Worm (Caenorhabditis elegans) whole organism, young adult: ENCODE measurements around the gene Y54G2A.50.
"Not testable (repeated sequence)": the region's sequence is repeated elsewhere in the genome, so short reads cannot be mapped to it uniquely, and the experiment has no call there.

ENCODE experiments used
- B0336.3 ChIP-seq: fragments of 200-800 bp; sonication (Bioruptor generic); IDR thresholded peaks from 2 replicates; pipeline ENCODE4 v1.3.6; 2022; ENCODE audit warnings: missing genetic modification characterization, missing compliant biosample characterization
- C06A6.2 ChIP-seq: fragments of 200-800 bp; sonication (Bioruptor generic); conservative IDR thresholded peaks from 2 replicates; pipeline ENCODE4 v1.3.6; 2022; ENCODE audit warnings: missing genetic modification characterization, missing compliant biosample characterization
- C17E4.6 ChIP-seq: fragments of 200-800 bp; sonication (Bioruptor generic); IDR thresholded peaks from 2 replicates; pipeline ENCODE4 v1.3.6; 2022; ENCODE audit warnings: missing genetic modification reagents, missing genetic modification characterization, missing compliant biosample characterization
- D2030.7 ChIP-seq: fragments of 200-800 bp; sonication (Bioruptor generic); IDR thresholded peaks from 2 replicates; pipeline ENCODE4 v1.3.6; 2022; ENCODE audit warnings: missing genetic modification reagents, missing genetic modification characterization, missing compliant biosample characterization
- F22D6.2 ChIP-seq: sonication (generic microtip); optimal IDR thresholded peaks from 2 replicates; lab custom pipeline; 2016; ENCODE audit warnings: mild to moderate bottlenecking, missing genetic modification characterization, missing compliant biosample characterization
- F33H1.4 ChIP-seq: fragments of 200-800 bp; sonication (Bioruptor generic); IDR thresholded peaks from 2 replicates; pipeline ENCODE4 v1.3.6; 2022; ENCODE audit warnings: missing genetic modification reagents, missing genetic modification characterization, missing compliant biosample characterization
- F37B4.10 ChIP-seq: fragments of 200-800 bp; sonication (Bioruptor generic); IDR thresholded peaks from 2 replicates; pipeline ENCODE4 v1.3.6; 2022; ENCODE audit warnings: missing genetic modification characterization, missing compliant biosample characterization
- K11D2.4 ChIP-seq: fragments of 200-800 bp; sonication (Bioruptor generic); IDR thresholded peaks from 2 replicates; pipeline ENCODE4 v1.3.6; 2022; ENCODE audit warnings: missing genetic modification reagents, missing genetic modification characterization, missing compliant biosample characterization
- Y53G8AR.9 ChIP-seq: fragments of 200-800 bp; sonication (Bioruptor generic); conservative IDR thresholded peaks from 2 replicates; pipeline ENCODE4 v1.3.6; 2022; ENCODE audit warnings: missing genetic modification reagents, missing genetic modification characterization, missing compliant biosample characterization
- aptf-3 ChIP-seq: fragments of 200-800 bp; sonication (Bioruptor generic); IDR thresholded peaks from 2 replicates; pipeline ENCODE4 v1.3.6; 2022; ENCODE audit warnings: missing genetic modification characterization, missing compliant biosample characterization
- atf-7 ChIP-seq: sonication (generic microtip); optimal IDR thresholded peaks from 2 replicates; lab custom pipeline; 2017; ENCODE audit warnings: mild to moderate bottlenecking, missing genetic modification characterization, missing compliant biosample characterization
- attf-3 ChIP-seq: fragments of 200-800 bp; sonication (Bioruptor generic); conservative IDR thresholded peaks from 2 replicates; pipeline ENCODE4 v1.3.6; 2022; ENCODE audit warnings: missing genetic modification reagents, missing genetic modification characterization, missing compliant biosample characterization
- attf-5 ChIP-seq: fragments of 200-800 bp; sonication (Bioruptor generic); optimal IDR thresholded peaks from 2 replicates; lab custom pipeline; 2018; ENCODE audit warnings: mild to moderate bottlenecking, missing genetic modification characterization, missing compliant biosample characterization
- bed-2 ChIP-seq: fragments of 200-800 bp; sonication (Bioruptor generic); IDR thresholded peaks from 2 replicates; pipeline ENCODE4 v1.3.6; 2022; ENCODE audit warnings: missing genetic modification reagents, missing genetic modification characterization, missing compliant biosample characterization
- cebp-1 ChIP-seq, 2 experiments: fragments of 200-800 bp in 1 of 2; sonication (Bioruptor generic) in 1 of 2; sonication (generic microtip) in 1 of 2; IDR thresholded peaks in 1 of 2; optimal IDR thresholded peaks in 1 of 2; 2 replicates each; pipeline versions ENCODE4 v1.3.6 to Lab custom; 2017 to 2022; ENCODE audit warnings: missing compliant biosample characterization in 2 of 2, missing genetic modification characterization in 2 of 2, mild to moderate bottlenecking in 1 of 2, missing genetic modification reagents in 1 of 2, moderate library complexity in 1 of 2
- ceh-100 ChIP-seq: fragments of 200-800 bp; sonication (Bioruptor generic); IDR thresholded peaks from 2 replicates; pipeline ENCODE4 v1.3.6; 2022; ENCODE audit warnings: missing genetic modification reagents, missing genetic modification characterization, missing compliant biosample characterization
- ceh-91 ChIP-seq: fragments of 200-800 bp; sonication (Bioruptor generic); IDR thresholded peaks from 2 replicates; pipeline ENCODE4 v1.3.6; 2022; ENCODE audit warnings: missing genetic modification reagents, missing genetic modification characterization, missing compliant biosample characterization
- die-1 ChIP-seq: sonication (generic microtip); optimal IDR thresholded peaks from 2 replicates; lab custom pipeline; 2016; ENCODE audit warnings: missing genotype, mild to moderate bottlenecking, missing genetic modification characterization, missing compliant biosample characterization
- dox-1 ChIP-seq: fragments of 200-800 bp; sonication (Bioruptor generic); IDR thresholded peaks from 2 replicates; pipeline ENCODE4 v1.3.6; 2022; ENCODE audit warnings: missing genetic modification reagents, missing genetic modification characterization, missing compliant biosample characterization
- efl-1 ChIP-seq: fragments of 150-350 bp; optimal IDR thresholded peaks from 2 replicates; lab custom pipeline; 2014; ENCODE audit warnings: missing biosample characterization, missing genetic modification reagents, missing genetic modification characterization
- egl-18 ChIP-seq: fragments of 200-800 bp; sonication (Bioruptor generic); IDR thresholded peaks from 2 replicates; pipeline ENCODE4 v1.3.6; 2022; ENCODE audit warnings: missing genetic modification reagents, missing genetic modification characterization, missing compliant biosample characterization
- ekl-4 ChIP-seq: fragments of 200-800 bp; sonication (Bioruptor generic); IDR thresholded peaks from 2 replicates; pipeline ENCODE4 v1.3.6; 2022; ENCODE audit warnings: missing genetic modification reagents, missing genetic modification characterization, missing compliant biosample characterization
- ets-4 ChIP-seq: fragments of 200-800 bp; sonication (Bioruptor generic); optimal IDR thresholded peaks from 2 replicates; lab custom pipeline; 2018; ENCODE audit warnings: mild to moderate bottlenecking, missing genetic modification characterization, missing compliant biosample characterization
- hmg-1.2 ChIP-seq: fragments of 200-800 bp; sonication (Bioruptor generic); IDR thresholded peaks from 2 replicates; pipeline ENCODE4 v1.3.6; 2022; ENCODE audit warnings: missing genetic modification reagents, missing genetic modification characterization, missing compliant biosample characterization
- hsf-1 ChIP-seq: fragments of 200-800 bp; sonication (Bioruptor generic); IDR thresholded peaks from 2 replicates; pipeline ENCODE4 v1.3.6; 2022; ENCODE audit warnings: missing genetic modification reagents, missing genetic modification characterization, missing compliant biosample characterization
- lag-1 ChIP-seq: fragments of 200-800 bp; sonication (Bioruptor generic); IDR thresholded peaks from 2 replicates; pipeline ENCODE4 v1.3.6; 2022; ENCODE audit warnings: missing genetic modification reagents, missing genetic modification characterization, missing compliant biosample characterization
- let-607 ChIP-seq, 2 experiments: fragments of 200-800 bp in 1 of 2; sonication (Bioruptor generic) in 1 of 2; sonication (generic microtip) in 1 of 2; optimal IDR thresholded peaks; 2 replicates each; lab custom pipeline; 2016 to 2018; ENCODE audit warnings: mild to moderate bottlenecking in 2 of 2, missing compliant biosample characterization in 2 of 2, missing genetic modification characterization in 2 of 2, moderate library complexity in 2 of 2, missing genotype in 1 of 2
- lin-40 ChIP-seq: sonication (generic microtip); optimal IDR thresholded peaks from 2 replicates; lab custom pipeline; 2016; ENCODE audit warnings: missing genetic modification characterization, mild to moderate bottlenecking, missing compliant biosample characterization, missing genotype, missing genetic modification reagents
- lin-54 ChIP-seq: fragments of 200-800 bp; sonication (Bioruptor generic); optimal IDR thresholded peaks from 2 replicates; lab custom pipeline; 2018; ENCODE audit warnings: mild to moderate bottlenecking, missing genetic modification characterization, missing compliant biosample characterization
- lir-1 ChIP-seq: fragments of 200-800 bp; sonication (Bioruptor generic); conservative IDR thresholded peaks from 2 replicates; pipeline ENCODE4 v1.3.6; 2022; ENCODE audit warnings: missing genetic modification reagents, missing genetic modification characterization, missing compliant biosample characterization
- lsl-1 ChIP-seq: fragments of 200-800 bp; sonication (Bioruptor generic); optimal IDR thresholded peaks from 2 replicates; lab custom pipeline; 2018; ENCODE audit warnings: mild to moderate bottlenecking, missing genetic modification characterization, moderate library complexity, missing compliant biosample characterization
- madf-10 ChIP-seq: sonication (generic microtip); optimal IDR thresholded peaks from 2 replicates; lab custom pipeline; 2016; ENCODE audit warnings: mild to moderate bottlenecking, missing genetic modification characterization, missing compliant biosample characterization
- madf-6 ChIP-seq: fragments of 200-800 bp; sonication (Bioruptor generic); IDR thresholded peaks from 2 replicates; pipeline ENCODE4 v1.3.6; 2022; ENCODE audit warnings: missing genetic modification reagents, missing genetic modification characterization, missing compliant biosample characterization
- madf-8 ChIP-seq: fragments of 200-800 bp; sonication (Bioruptor generic); conservative IDR thresholded peaks from 2 replicates; pipeline ENCODE4 v1.3.6; 2022; ENCODE audit warnings: missing genetic modification reagents, missing genetic modification characterization, missing compliant biosample characterization
- mcd-1 ChIP-seq: fragments of 200-800 bp; sonication (Bioruptor generic); IDR thresholded peaks from 2 replicates; pipeline ENCODE4 v1.3.6; 2022; ENCODE audit warnings: missing genetic modification reagents, missing genetic modification characterization, missing compliant biosample characterization
- nfyb-1 ChIP-seq: fragments of 200-800 bp; sonication (Bioruptor generic); IDR thresholded peaks from 2 replicates; pipeline ENCODE4 v1.3.6; 2022; ENCODE audit warnings: missing genetic modification reagents, missing genetic modification characterization, missing compliant biosample characterization
- snpc-4 ChIP-seq, 5 experiments: fragments of 150-350 bp in 1 of 5; sonication (generic microtip) in 4 of 5; optimal IDR thresholded peaks; 2 replicates each; lab custom pipeline; 2014 to 2018; ENCODE audit warnings: missing genetic modification characterization in 5 of 5, missing biosample characterization in 3 of 5, antibody characterized with exemption in 2 of 5, mild to moderate bottlenecking in 2 of 5, missing compliant biosample characterization in 2 of 5, missing genotype in 2 of 5, moderate library complexity in 2 of 5, missing genetic modification reagents in 1 of 5
- tlf-1 ChIP-seq: fragments of 200-800 bp; sonication (Bioruptor generic); optimal IDR thresholded peaks from 2 replicates; lab custom pipeline; 2018; ENCODE audit warnings: mild to moderate bottlenecking, missing genetic modification characterization, missing compliant biosample characterization
- unc-130 ChIP-seq: sonication (generic microtip); optimal IDR thresholded peaks from 2 replicates; lab custom pipeline; 2016; ENCODE audit warnings: missing genetic modification reagents, missing genetic modification characterization, missing compliant biosample characterization
- xnd-1 ChIP-seq: sonication (generic microtip); optimal IDR thresholded peaks from 2 replicates; lab custom pipeline; 2016; ENCODE audit warnings: missing genotype, missing genetic modification reagents, missing genetic modification characterization, missing compliant biosample characterization
- ztf-18 ChIP-seq: sonication (generic microtip); optimal IDR thresholded peaks from 2 replicates; lab custom pipeline; 2016; ENCODE audit warnings: missing genotype, mild to moderate bottlenecking, missing genetic modification characterization, missing compliant biosample characterization

Y54G2A.50 gene

DNA sequence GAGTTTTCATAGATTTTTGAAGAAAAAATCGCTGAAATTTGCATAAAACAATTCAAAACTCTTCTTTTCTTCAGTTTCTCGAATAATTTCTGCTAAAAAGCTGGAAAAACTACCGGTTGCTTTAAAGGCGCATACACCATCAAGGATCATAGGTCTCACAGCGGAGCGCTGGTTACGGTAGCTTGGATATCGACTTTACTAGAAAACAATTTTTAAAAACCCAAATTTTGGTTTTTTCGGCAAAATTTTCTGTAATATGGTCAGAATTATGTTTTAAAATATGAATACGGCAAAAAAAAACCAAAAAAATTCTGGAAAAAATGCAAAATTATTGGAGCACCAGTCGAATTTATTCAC is 24.4 kb upstream of the Y54G2A.50 start:
- peak; percentile 91 for TF ChIP-seq lsl-1 (GFP tag; lab: Kevin White, UChicago)
- TF ChIP-seq unc-130 (GFP tag; lab: Kevin White, UChicago) = no peak
- no peak for TF ChIP-seq ekl-4
- 0 out of 2 replicates have a peak, but pooled peaks have one; percentile 27 for TF ChIP-seq ceh-91
- peak; percentile 84 for TF ChIP-seq F33H1.4 (GFP tag; lab: Robert Waterston, UW)
- TF ChIP-seq F37B4.10 = no peak
- peak; percentile 62 for TF ChIP-seq D2030.7 (GFP tag; lab: Robert Waterston, UW)
- TF ChIP-seq madf-8 (GFP tag; lab: Robert Waterston, UW) = peak; percentile 26; the same call in 1 of the 2 replicates
- TF ChIP-seq bed-2 = no peak
- TF ChIP-seq die-1 = no peak
- TF ChIP-seq madf-6 (GFP tag; lab: Robert Waterston, UW) = peak; percentile 75
- TF ChIP-seq xnd-1 (tag; lab: Kevin White, UChicago) = peak; percentile 3
- no peak for TF ChIP-seq lag-1
- TF ChIP-seq ztf-18 = no peak
- no peak for TF ChIP-seq madf-10
- TF ChIP-seq efl-1 (GFP tag; lab: Kevin White, UChicago) = peak; percentile 18

DNA sequence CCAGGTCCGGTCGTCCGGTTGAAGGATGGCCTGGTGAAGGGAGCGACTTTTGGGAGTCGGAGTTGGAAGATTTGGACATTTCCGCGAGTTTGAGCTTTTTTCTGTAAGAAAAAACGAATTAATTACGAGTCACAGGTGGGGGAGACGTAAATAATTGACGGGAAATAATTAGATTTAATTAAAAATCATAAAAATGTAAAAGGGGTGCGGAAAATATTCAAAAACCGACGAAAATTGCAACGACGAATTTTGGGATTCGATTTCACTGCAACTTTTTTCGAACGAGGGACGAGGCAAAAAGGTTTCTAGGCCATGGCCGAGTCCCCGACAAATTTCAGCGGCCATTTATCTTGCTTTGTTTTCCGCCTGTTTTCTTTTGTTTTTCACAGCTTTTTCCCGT is 23.2 kb upstream of the Y54G2A.50 start, which contains the start of gene Y54G2A.19:
TSS of gene Y54G2A.19 (minus strand) at position 101 of the 400 bp plus-strand sequence.
- not testable (repeated sequence) for TF ChIP-seq F22D6.2 (tag; lab: Kevin White, UChicago); ets-4; aptf-3 (GFP tag; lab: Robert Waterston, UW)
- TF ChIP-seq, all 124 proteins: peak for 0; not testable (repeated sequence) for 124

DNA sequence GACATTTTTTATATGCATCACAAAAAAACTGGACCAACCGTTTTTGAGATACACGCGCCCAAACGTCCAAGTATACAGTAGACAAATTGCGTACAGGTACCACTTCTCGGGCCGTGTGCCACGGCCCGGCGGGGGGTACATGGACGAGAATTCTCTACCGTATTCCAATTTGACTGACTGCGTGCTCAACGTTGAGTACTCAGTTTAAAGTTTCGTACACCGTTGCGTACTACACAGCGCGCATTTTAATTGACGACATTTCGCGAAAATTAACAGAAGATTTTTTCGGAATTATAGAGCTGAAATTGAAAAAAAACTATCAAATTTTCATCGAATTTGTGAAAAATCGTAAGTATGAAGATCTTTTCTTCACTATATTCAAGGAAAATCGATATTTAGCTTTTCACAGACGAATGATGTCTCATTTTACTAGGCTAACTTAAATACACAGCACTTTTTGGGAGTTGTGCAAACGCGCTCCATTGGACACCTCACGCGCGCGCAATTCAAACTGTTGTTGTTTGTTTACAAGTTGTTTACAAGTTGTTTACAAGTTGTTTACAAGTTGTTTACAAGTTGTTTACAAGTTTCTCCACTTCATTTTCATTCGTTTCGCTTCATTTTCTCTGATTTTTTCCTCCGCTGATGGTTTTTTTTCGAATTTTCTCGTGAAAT is 21.7 kb upstream of the Y54G2A.50 start:
- peak; percentile 48; the same call in 1 of the 2 replicates for TF ChIP-seq ceh-100 (GFP tag; lab: Robert Waterston, UW)
- peak; percentile 10 for TF ChIP-seq atf-7
- peak; percentile 65; the same call in 1 of the 2 replicates for TF ChIP-seq lir-1 (GFP tag; lab: Robert Waterston, UW)
- 0 out of 2 replicates have a peak, but pooled peaks have one; percentile 15 for TF ChIP-seq B0336.3 (GFP tag; lab: Robert Waterston, UW)
- TF ChIP-seq let-607 (tag; optimal IDR thresholded peaks at IDR 0.05; lab: Kevin White, UChicago) = peak in 1 of 2 experiments; percentile 53
- TF ChIP-seq hmg-1.2 (GFP tag; lab: Robert Waterston, UW) = peak; percentile 94
- peak; percentile 81 for TF ChIP-seq nfyb-1 (GFP tag; lab: Robert Waterston, UW)
- TF ChIP-seq xnd-1 (tag; lab: Kevin White, UChicago) = peak; percentile 14
- TF ChIP-seq C17E4.6 (GFP tag; lab: Robert Waterston, UW) = peak; percentile 14; the same call in 1 of the 2 replicates
- TF ChIP-seq efl-1 (GFP tag; lab: Kevin White, UChicago) = peak; percentile 33
- TF ChIP-seq F33H1.4 (GFP tag; lab: Robert Waterston, UW) = peak; percentile 71
- peak; percentile 79 for TF ChIP-seq bed-2
- TF ChIP-seq cebp-1 (GFP tag; IDR thresholded peaks at IDR 0.05; lab: Robert Waterston, UW) = peak; percentile 49
- TF ChIP-seq cebp-1 (tag; optimal IDR thresholded peaks at IDR 0.05; lab: Kevin White, UChicago) = peak; percentile 55
- peak; percentile 77 for TF ChIP-seq K11D2.4 (GFP tag; lab: Robert Waterston, UW)
- peak; percentile 83 for TF ChIP-seq Y53G8AR.9 (GFP tag; lab: Robert Waterston, UW)
- TF ChIP-seq C06A6.2 (GFP tag; lab: Robert Waterston, UW) = peak; percentile 58
- TF ChIP-seq attf-3 (GFP tag; lab: Robert Waterston, UW) = peak; percentile 79
- TF ChIP-seq lin-54 = peak; percentile 48
- TF ChIP-seq tlf-1 = peak; percentile 20
- TF ChIP-seq unc-130 (GFP tag; lab: Kevin White, UChicago) = peak; percentile 33
- TF ChIP-seq madf-6 (GFP tag; lab: Robert Waterston, UW) = peak; percentile 53
- peak; percentile 89 for TF ChIP-seq dox-1
- TF ChIP-seq lsl-1 (GFP tag; lab: Kevin White, UChicago) = peak; percentile 44
- TF ChIP-seq ztf-18 = peak; percentile 25
- peak; percentile 44; the same call in 1 of the 2 replicates for TF ChIP-seq hsf-1 (GFP tag; lab: Robert Waterston, UW)
- peak; percentile 62; the same call in 1 of the 2 replicates for TF ChIP-seq ceh-91
- peak; percentile 43 for TF ChIP-seq lin-40
- peak; percentile 93 for TF ChIP-seq mcd-1 (GFP tag; lab: Robert Waterston, UW)
- peak; percentile 45; the same call in 1 of the 2 replicates for TF ChIP-seq D2030.7 (GFP tag; lab: Robert Waterston, UW)
- not testable (repeated sequence) for TF ChIP-seq snpc-4 (GFP tag; optimal IDR thresholded peaks at IDR 0.05; lab: Kevin White, UChicago)
- peak in 1 of 4 experiments; percentile 12 for TF ChIP-seq snpc-4 (tag; optimal IDR thresholded peaks at IDR 0.05; lab: Kevin White, UChicago)
- peak; percentile 62 for TF ChIP-seq attf-5 (GFP tag; lab: Kevin White, UChicago)
- peak; percentile 44; the same call in 1 of the 2 replicates for TF ChIP-seq egl-18
